Fruit fly (Drosophila melanogaster): ENCODE data around the gene CecB.

- no peak for TF ChIP-seq psq (GFP tag; optimal IDR thresholded peaks at IDR 0.05)
- TF ChIP-seq ey (GFP tag; optimal IDR thresholded peaks at IDR 0.05) = no peak
- no peak for TF ChIP-seq N (GFP tag; optimal IDR thresholded peaks at IDR 0.05)
- no peak for TF ChIP-seq Abd-B (GFP tag; optimal IDR thresholded peaks at IDR 0.05)
- no peak for TF ChIP-seq HLH106 (tag; optimal IDR thresholded peaks at IDR 0.05)
- TF ChIP-seq Rel (GFP tag; optimal IDR thresholded peaks at IDR 0.05) = no peak
- TF ChIP-seq Rel (tag; optimal IDR thresholded peaks at IDR 0.05) = no peak
- no peak for TF ChIP-seq Mio (GFP tag; optimal IDR thresholded peaks at IDR 0.05)
- no peak for TF ChIP-seq Sp1 (GFP tag; optimal IDR thresholded peaks at IDR 0.05)
- no peak for TF ChIP-seq br (GFP tag; optimal IDR thresholded peaks at IDR 0.05)
- no peak for TF ChIP-seq Hr83 (GFP tag; optimal IDR thresholded peaks at IDR 0.05; ENCODE audit: poor library complexity, severe bottlenecking)
- no peak for TF ChIP-seq h (GFP tag; optimal IDR thresholded peaks at IDR 0.05)
- no peak for TF ChIP-seq fru (GFP tag; optimal IDR thresholded peaks at IDR 0.05)
Measured at dm6 chr3R:30201064-30201463, 12.5 kb downstream of the CecB start.
